Fruit fly (Drosophila melanogaster) whole organism, adult: ENCODE measurements around the gene sav.

Source experiments
- CG11617 ChIP-seq: fragments of 200-800 bp; sonication (Bioruptor generic); optimal IDR thresholded peaks from 2 replicates; lab custom pipeline; 2017; ENCODE audit warnings: mild to moderate bottlenecking, missing biosample characterization, missing genetic modification reagents, missing genetic modification characterization
- CG12768 ChIP-seq: fragments of 200-800 bp; sonication (Bioruptor generic); optimal IDR thresholded peaks from 2 replicates; lab custom pipeline; 2017; ENCODE audit warnings: missing biosample characterization, missing genetic modification characterization, mild to moderate bottlenecking, moderate library complexity, missing genetic modification reagents
- CG14711 ChIP-seq: fragments of 200-800 bp; sonication (Bioruptor generic); optimal IDR thresholded peaks from 2 replicates; lab custom pipeline; 2018; ENCODE audit warnings: missing biosample characterization, mild to moderate bottlenecking, missing genetic modification characterization, moderate library complexity
- CG1620 ChIP-seq: fragments of 200-800 bp; sonication (Bioruptor generic); optimal IDR thresholded peaks from 2 replicates; lab custom pipeline; 2016; ENCODE audit warnings: missing biosample characterization, missing genetic modification characterization
- CG33017 ChIP-seq: fragments of 200-800 bp; sonication (Bioruptor generic); optimal IDR thresholded peaks from 2 replicates; lab custom pipeline; 2018; ENCODE audit warnings: missing biosample characterization, mild to moderate bottlenecking, missing genetic modification characterization, moderate library complexity
- CG5204 ChIP-seq: fragments of 200-800 bp; sonication (Bioruptor generic); optimal IDR thresholded peaks from 2 replicates; lab custom pipeline; 2016; ENCODE audit warnings: missing biosample characterization, missing genetic modification characterization
- CG7045 ChIP-seq: fragments of 200-800 bp; sonication (Bioruptor generic); optimal IDR thresholded peaks from 2 replicates; lab custom pipeline; 2017; ENCODE audit warnings: missing biosample characterization, mild to moderate bottlenecking, missing genetic modification characterization
- CG7101 ChIP-seq: fragments of 200-800 bp; sonication (Bioruptor generic); optimal IDR thresholded peaks from 2 replicates; lab custom pipeline; 2018; ENCODE audit warnings: missing biosample characterization, mild to moderate bottlenecking, missing genetic modification characterization, moderate library complexity
- Clk ChIP-seq: fragments of 200-800 bp; sonication (Bioruptor generic); optimal IDR thresholded peaks from 2 replicates; lab custom pipeline; 2017; ENCODE audit warnings: missing biosample characterization, missing genetic modification characterization
- Crg-1 ChIP-seq: fragments of 200-800 bp; sonication (Bioruptor generic); optimal IDR thresholded peaks from 2 replicates; lab custom pipeline; 2016; ENCODE audit warnings: missing biosample characterization, missing genetic modification characterization
- Hr96 ChIP-seq: fragments of 200-800 bp; sonication (Bioruptor generic); optimal IDR thresholded peaks from 2 replicates; lab custom pipeline; 2016; ENCODE audit warnings: missing biosample characterization, missing genetic modification characterization
- Mnt ChIP-seq: fragments of 200-800 bp; sonication (Bioruptor generic); optimal IDR thresholded peaks from 2 replicates; lab custom pipeline; 2016; ENCODE audit warnings: missing biosample characterization, mild to moderate bottlenecking, missing genetic modification characterization
- bab1 ChIP-seq: fragments of 200-800 bp; sonication (Bioruptor generic); optimal IDR thresholded peaks from 3 replicates; lab custom pipeline; 2019; ENCODE audit warnings: missing biosample characterization, mild to moderate bottlenecking, missing genetic modification characterization, moderate library complexity
- cic ChIP-seq: fragments of 200-800 bp; sonication (Bioruptor generic); optimal IDR thresholded peaks from 2 replicates; lab custom pipeline; 2017; ENCODE audit warnings: missing biosample characterization, mild to moderate bottlenecking, missing genetic modification characterization, moderate library complexity
- cnc ChIP-seq, 2 experiments: fragments of >200 bp; optimal IDR thresholded peaks; 2 replicates each; lab custom pipeline; 2017
- kay ChIP-seq: fragments of 200-800 bp; sonication (Bioruptor generic); peaks from one replicate; lab custom pipeline; 2016; ENCODE audit warnings: missing biosample characterization, missing genetic modification characterization, borderline replicate concordance
- ovo ChIP-seq: fragments of 200-800 bp; sonication (Bioruptor generic); optimal IDR thresholded peaks from 2 replicates; lab custom pipeline; 2016; ENCODE audit warnings: missing biosample characterization, missing genetic modification characterization
- pad ChIP-seq: fragments of 200-800 bp; sonication (Bioruptor generic); optimal IDR thresholded peaks from 3 replicates; lab custom pipeline; 2017; ENCODE audit warnings: missing biosample characterization, missing genetic modification characterization, mild to moderate bottlenecking, moderate library complexity, missing genetic modification reagents
- tj ChIP-seq: fragments of 200-800 bp; sonication (Bioruptor generic); optimal IDR thresholded peaks from 3 replicates; lab custom pipeline; 2017; ENCODE audit warnings: missing biosample characterization, mild to moderate bottlenecking, missing genetic modification characterization, moderate library complexity
- toe ChIP-seq: fragments of 200-800 bp; sonication (Bioruptor generic); optimal IDR thresholded peaks from 2 replicates; lab custom pipeline; 2016; ENCODE audit warnings: missing biosample characterization, missing genetic modification characterization

Gene sav

dm6 chr3R:23061209-23061608 lies at the start of gene sav, which contains the start of gene Ublcp1:
sav (minus strand) TSS chr3R:23061304.
Ublcp1 (plus strand) TSS chr3R:23061493.
- TF ChIP-seq CG7101 (tag; lab: Kevin White, UChicago) (peak; percentile 4), cic (GFP tag; lab: Kevin White, UChicago) (no peak), Clk (no peak), cnc (optimal IDR thresholded peaks at IDR 0.05; lab: Kevin White, UChicago) (no peak), Mnt (GFP tag; lab: Kevin White, UChicago) (no peak), kay (GFP tag; lab: Kevin White, UChicago) (no peak), CG1620 (GFP tag; lab: Kevin White, UChicago) (no peak), toe (GFP tag; lab: Kevin White, UChicago) (no peak), CG14711 (peak; percentile 58), Crg-1 (GFP tag; lab: Kevin White, UChicago) (peak; percentile 0), CG11617 (GFP tag; lab: Kevin White, UChicago) (peak; percentile 9), CG33017 (tag; lab: Kevin White, UChicago) (peak; percentile 10), ovo (GFP tag; lab: Kevin White, UChicago) (no peak), tj (GFP tag; lab: Kevin White, UChicago) (peak; percentile 43), CG12768 (GFP tag; lab: Kevin White, UChicago) (no peak), CG7045 (GFP tag; lab: Kevin White, UChicago) (no peak), pad (GFP tag; lab: Kevin White, UChicago) (no peak)

- TF ChIP-seq cnc (optimal IDR thresholded peaks at IDR 0.05; lab: Kevin White, UChicago) (no peak), kay (GFP tag; lab: Kevin White, UChicago) (no peak), toe (GFP tag; lab: Kevin White, UChicago) (no peak), CG14711 (no peak), bab1 (GFP tag; lab: Kevin White, UChicago) (no peak), CG12768 (GFP tag; lab: Kevin White, UChicago) (no peak), pad (GFP tag; lab: Kevin White, UChicago) (no peak), cic (GFP tag; lab: Kevin White, UChicago) (no peak), CG7101 (tag; lab: Kevin White, UChicago) (no peak), tj (GFP tag; lab: Kevin White, UChicago) (no peak), CG5204 (GFP tag; lab: Kevin White, UChicago) (no peak), Hr96 (no peak), CG33017 (tag; lab: Kevin White, UChicago) (no peak)
These were observed 49.6 kb upstream of the sav start for dm6 chr3R:23110724-23111123.

dm6 chr3R:23099233-23099632 lies 38.1 kb upstream of the sav start, which contains the start of gene CG6738:
CG6738 (plus strand) TSS chr3R:23099533.
- TF ChIP-seq CG1620 (GFP tag; lab: Kevin White, UChicago) (no peak), CG7045 (GFP tag; lab: Kevin White, UChicago) (no peak)

dm6 chr3R:23097197-23097809 lies 36.2 kb upstream of the sav start, which contains the start of gene CG6733:
CG6733 (plus strand) TSS chr3R:23097728.
- TF ChIP-seq Crg-1 (GFP tag; lab: Kevin White, UChicago): no peak
- TF ChIP-seq Hr96: no peak
- TF ChIP-seq tj (GFP tag; lab: Kevin White, UChicago): no peak
- no peak for TF ChIP-seq CG14711
- no peak for TF ChIP-seq Mnt (GFP tag; lab: Kevin White, UChicago)
- TF ChIP-seq kay (GFP tag; lab: Kevin White, UChicago): peak; percentile 86

- TF ChIP-seq CG33017 (tag; lab: Kevin White, UChicago): no peak
- TF ChIP-seq tj (GFP tag; lab: Kevin White, UChicago): no peak
- no peak for TF ChIP-seq Clk
- TF ChIP-seq Mnt (GFP tag; lab: Kevin White, UChicago): no peak
- TF ChIP-seq toe (GFP tag; lab: Kevin White, UChicago): no peak
- TF ChIP-seq cnc (optimal IDR thresholded peaks at IDR 0.05; lab: Kevin White, UChicago): no peak
- no peak for TF ChIP-seq CG1620 (GFP tag; lab: Kevin White, UChicago)
- TF ChIP-seq CG11617 (GFP tag; lab: Kevin White, UChicago): no peak
- no peak for TF ChIP-seq CG7101 (tag; lab: Kevin White, UChicago)
- TF ChIP-seq pad (GFP tag; lab: Kevin White, UChicago): no peak
- TF ChIP-seq CG5204 (GFP tag; lab: Kevin White, UChicago): no peak
- no peak for TF ChIP-seq CG12768 (GFP tag; lab: Kevin White, UChicago)
- TF ChIP-seq cic (GFP tag; lab: Kevin White, UChicago): no peak
- TF ChIP-seq ovo (GFP tag; lab: Kevin White, UChicago): no peak
- no peak for TF ChIP-seq CG7045 (GFP tag; lab: Kevin White, UChicago)
- no peak for TF ChIP-seq Crg-1 (GFP tag; lab: Kevin White, UChicago)
- TF ChIP-seq CG14711: no peak
These were observed 34.2 kb upstream of the sav start, which contains the start of gene CG17109 for dm6 chr3R:23095346-23095745. CG17109 (plus strand) TSS chr3R:23095690.

- TF ChIP-seq kay (GFP tag; lab: Kevin White, UChicago): peak; percentile 66
- TF ChIP-seq Clk: no peak
- TF ChIP-seq CG7045 (GFP tag; lab: Kevin White, UChicago): no peak
- peak; percentile 21 for TF ChIP-seq Mnt (GFP tag; lab: Kevin White, UChicago)
- TF ChIP-seq Hr96: peak; percentile 15
- TF ChIP-seq toe (GFP tag; lab: Kevin White, UChicago): peak; percentile 1
- no peak for TF ChIP-seq cic (GFP tag; lab: Kevin White, UChicago)
These were observed 30.6 kb upstream of the sav start, which contains the start of the genes CG17110 and CG6726 for dm6 chr3R:23091586-23092228. CG17110 (plus strand) TSS chr3R:23091724. CG6726 (plus strand) TSS chr3R:23091724.
